ENCODE assay signal across 4 worm cellular contexts in the genomic region with DNA sequence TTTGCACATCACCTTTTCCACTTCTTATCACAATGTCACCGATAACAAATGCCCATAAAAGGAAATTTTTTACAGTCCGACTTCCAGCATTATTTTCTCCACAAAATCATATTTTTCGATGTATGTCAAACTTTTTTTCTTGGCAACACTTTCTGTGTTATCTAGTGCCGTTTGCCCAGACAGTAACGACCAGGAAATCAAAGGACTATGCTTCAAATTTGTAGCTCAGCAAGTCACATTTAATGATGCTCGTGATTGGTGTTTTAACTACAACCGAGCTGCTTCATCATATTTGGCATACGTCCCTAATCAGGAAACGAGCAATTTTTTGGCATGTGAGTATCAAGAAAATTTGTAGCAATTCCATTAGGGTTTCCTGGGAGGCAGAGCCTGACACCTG.
TF ChIP-seq lines count a peak whose summit lies in the region.

No protein-coding gene starts in this region.

TF ChIP-seq in whole organism, L1 larva, 84 proteins besides CTCF, POLR2A, EP300 and RAD21:
- TF ChIP-seq tlp-1 (tag; optimal IDR thresholded peaks at IDR 0.05; lab: Kevin White, UChicago) (no peak), lir-3 (tag; optimal IDR thresholded peaks at IDR 0.05; lab: Kevin White, UChicago; ENCODE audit: poor library complexity) (no peak), unc-30 (tag; optimal IDR thresholded peaks at IDR 0.05; lab: Kevin White, UChicago) (no peak), isw-1 (GFP tag; IDR thresholded peaks at IDR 0.05; lab: Robert Waterston, UW) (no peak), efl-1 (optimal IDR thresholded peaks at IDR 0.05; lab: Kevin White, UChicago) (no peak), efl-1 (GFP tag; optimal IDR thresholded peaks at IDR 0.05 in 1 of 2; lab: Kevin White, UChicago) (peak in 1 of 2 experiments; percentile 71), aly-2 (tag; optimal IDR thresholded peaks at IDR 0.05; lab: Kevin White, UChicago) (no peak), elt-2 (tag; optimal IDR thresholded peaks at IDR 0.05; lab: Kevin White, UChicago) (peak; percentile 79), jun-1 (tag; optimal IDR thresholded peaks at IDR 0.05; lab: Kevin White, UChicago) (no peak), nhr-19 (GFP tag; conservative IDR thresholded peaks at IDR 0.05; lab: Robert Waterston, UW) (no peak), efl-3 (GFP tag; optimal IDR thresholded peaks at IDR 0.05; lab: Kevin White, UChicago) (no peak), ceh-8 (GFP tag; optimal IDR thresholded peaks at IDR 0.05; lab: Kevin White, UChicago) (no peak), ceh-82 (tag; optimal IDR thresholded peaks at IDR 0.05; lab: Kevin White, UChicago) (no peak), C16A3.4 (tag; optimal IDR thresholded peaks at IDR 0.05; lab: Kevin White, UChicago) (no peak), lin-35 (GFP tag; optimal IDR thresholded peaks at IDR 0.05; lab: Kevin White, UChicago) (peak in 1 of 2 experiments; percentile 11), lin-39 (tag; optimal IDR thresholded peaks at IDR 0.05; lab: Kevin White, UChicago) (no peak), sptf-1 (tag; optimal IDR thresholded peaks at IDR 0.05; lab: Kevin White, UChicago) (no peak), vab-15 (tag; optimal IDR thresholded peaks at IDR 0.05; lab: Kevin White, UChicago) (no peak), snu-23 (GFP tag; optimal IDR thresholded peaks at IDR 0.05; lab: Kevin White, UChicago) (no peak)

TF ChIP-seq in whole organism, L3 larva, 47 proteins besides CTCF, POLR2A, EP300 and RAD21:
- TF ChIP-seq nhr-28 (tag; optimal IDR thresholded peaks at IDR 0.05; lab: Kevin White, UChicago): no peak
- peak; percentile 72 for TF ChIP-seq elt-2 (tag; optimal IDR thresholded peaks at IDR 0.05; lab: Kevin White, UChicago)
- TF ChIP-seq eor-1 (tag; optimal IDR thresholded peaks at IDR 0.05; lab: Kevin White, UChicago): no peak

TF ChIP-seq in whole organism, L4 larva, 104 proteins besides CTCF, POLR2A, EP300 and RAD21:
- TF ChIP-seq ztf-7 (tag; optimal IDR thresholded peaks at IDR 0.05; lab: Kevin White, UChicago) (no peak), nhr-6 (tag; optimal IDR thresholded peaks at IDR 0.05; lab: Kevin White, UChicago) (no peak), nhr-28 (tag; optimal IDR thresholded peaks at IDR 0.05; lab: Kevin White, UChicago) (peak; percentile 64), hlh-30 (tag; optimal IDR thresholded peaks at IDR 0.05; lab: Kevin White, UChicago; ENCODE audit: insufficient read depth) (peak; percentile 9), dmd-6 (GFP tag; IDR thresholded peaks at IDR 0.05; lab: Robert Waterston, UW) (peak; percentile 22; the same call in 1 of the 2 replicates)
TF ChIP-seq in whole organism, L4 larva: peak in this region for 3.

TF ChIP-seq in whole organism, young adult, 124 proteins besides CTCF, POLR2A, EP300 and RAD21:
- TF ChIP-seq sdz-38 (tag; optimal IDR thresholded peaks at IDR 0.05; lab: Kevin White, UChicago): no peak
- TF ChIP-seq nhr-80 (tag; optimal IDR thresholded peaks at IDR 0.05; lab: Kevin White, UChicago): peak; percentile 13
- TF ChIP-seq mes-4 (tag; optimal IDR thresholded peaks at IDR 0.05; lab: Kevin White, UChicago): no peak
- TF ChIP-seq egl-44 (GFP tag; IDR thresholded peaks at IDR 0.05; lab: Robert Waterston, UW): no peak
TF ChIP-seq in whole organism, young adult: peak in this region for 1.
